Worm (Caenorhabditis elegans) whole organism, L3 larva: Measurements from ENCODE around the gene trpp-12.

ENCODE experiments used
- egl-5 ChIP-seq: fragments of 150-350 bp; optimal IDR thresholded peaks from 2 replicates; lab custom pipeline; 2017; ENCODE audit warnings: missing biosample characterization, missing genetic modification reagents, missing genetic modification characterization, inconsistent platforms
- elt-3 ChIP-seq, 3 experiments: fragments of 150-350 bp in 1 of 3; sonication (generic microtip) in 2 of 3; optimal IDR thresholded peaks; 2 replicates in 2 of 3; 4 replicates in 1 of 3; lab custom pipeline; 2014 to 2017; ENCODE audit warnings: missing biosample characterization in 3 of 3, missing genetic modification characterization in 3 of 3
- fkh-10 ChIP-seq: sonication (generic microtip); optimal IDR thresholded peaks from 2 replicates; lab custom pipeline; 2017; ENCODE audit warnings: missing biosample characterization, missing genetic modification reagents, missing genetic modification characterization
- mdl-1 ChIP-seq: fragments of 150-350 bp; optimal IDR thresholded peaks from 2 replicates; lab custom pipeline; 2014; ENCODE audit warnings: missing biosample characterization, missing genetic modification characterization
- nfya-1 ChIP-seq: sonication (generic microtip); optimal IDR thresholded peaks from 2 replicates; lab custom pipeline; 2017; ENCODE audit warnings: missing genetic modification characterization, mild to moderate bottlenecking, missing compliant biosample characterization, antibody characterized with exemption, moderate library complexity; ENCODE audit not compliant: insufficient read depth
- nhr-11 ChIP-seq: fragments of 150-350 bp; optimal IDR thresholded peaks from 2 replicates; lab custom pipeline; 2014; ENCODE audit warnings: missing biosample characterization, missing genetic modification characterization

DNA sequence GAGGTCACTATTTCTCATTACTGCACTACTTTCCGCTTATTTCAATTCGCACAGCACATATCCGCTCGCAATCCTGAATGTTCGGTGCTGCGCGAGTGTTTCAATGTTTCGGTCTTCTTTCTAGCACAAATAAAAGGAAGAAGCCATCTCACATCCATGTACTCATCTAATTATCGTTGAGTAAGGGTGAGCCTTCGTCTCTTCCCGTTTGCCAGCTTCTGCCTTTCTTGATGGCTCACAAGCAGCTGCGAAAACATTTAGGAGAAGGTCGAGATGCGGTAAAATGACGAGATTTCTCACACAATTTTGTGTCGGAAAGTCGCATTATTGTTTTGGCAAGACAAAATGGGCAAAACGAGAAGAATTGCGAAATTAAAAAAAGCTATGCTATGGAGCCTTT is 45.4 kb downstream of the trpp-12 start:
- TF ChIP-seq nhr-11 (tag; lab: Kevin White, UChicago), result no peak
- no peak for TF ChIP-seq fkh-10 (GFP tag; lab: Kevin White, UChicago)
- TF ChIP-seq nfya-1 (tag; lab: Kevin White, UChicago), result no peak
- no peak for TF ChIP-seq elt-3 (tag; optimal IDR thresholded peaks at IDR 0.05; lab: Kevin White, UChicago)
- no peak for TF ChIP-seq egl-5 (tag; lab: Kevin White, UChicago)
- TF ChIP-seq mdl-1 (tag; lab: Kevin White, UChicago), result no peak
